Worm (Caenorhabditis elegans) whole organism, L3 larva: ENCODE measurements around the gene F22F7.7.

Experiments
- R02D3.7 ChIP-seq: fragments of 150-350 bp; optimal IDR thresholded peaks from 2 replicates; lab custom pipeline; 2014; ENCODE audit warnings: missing biosample characterization, missing genetic modification characterization
- ZK546.5 ChIP-seq: sonication (generic microtip); optimal IDR thresholded peaks from 2 replicates; lab custom pipeline; 2017; ENCODE audit warnings: missing biosample characterization, missing genetic modification characterization
- aly-2 ChIP-seq: fragments of 150-350 bp; optimal IDR thresholded peaks from 2 replicates; lab custom pipeline; 2014; ENCODE audit warnings: missing biosample characterization, missing genetic modification characterization
- ama-1 ChIP-seq: fragments of 150-350 bp; optimal IDR thresholded peaks from 2 replicates; lab custom pipeline; 2018
- ceh-16 ChIP-seq: sonication (generic microtip); optimal IDR thresholded peaks from 2 replicates; lab custom pipeline; 2017; ENCODE audit warnings: missing biosample characterization, missing genetic modification characterization
- ceh-82 ChIP-seq: fragments of 150-350 bp; optimal IDR thresholded peaks from 2 replicates; lab custom pipeline; 2014; ENCODE audit warnings: missing biosample characterization, missing genetic modification characterization
- nfya-1 ChIP-seq: sonication (generic microtip); optimal IDR thresholded peaks from 2 replicates; lab custom pipeline; 2017; ENCODE audit warnings: missing genetic modification characterization, mild to moderate bottlenecking, missing compliant biosample characterization, antibody characterized with exemption, moderate library complexity; ENCODE audit not compliant: insufficient read depth
- nhr-11 ChIP-seq: fragments of 150-350 bp; optimal IDR thresholded peaks from 2 replicates; lab custom pipeline; 2014; ENCODE audit warnings: missing biosample characterization, missing genetic modification characterization
- nhr-12 ChIP-seq: fragments of 150-350 bp; optimal IDR thresholded peaks from 2 replicates; lab custom pipeline; 2014; ENCODE audit warnings: missing biosample characterization, missing genetic modification characterization
- nhr-43 ChIP-seq: sonication (generic microtip); optimal IDR thresholded peaks from 2 replicates; lab custom pipeline; 2016; ENCODE audit warnings: mild to moderate bottlenecking, missing genetic modification characterization, missing compliant biosample characterization; ENCODE audit not compliant: poor library complexity, severe bottlenecking
- nhr-77 ChIP-seq: fragments of 150-350 bp; optimal IDR thresholded peaks from 2 replicates; lab custom pipeline; 2014; ENCODE audit warnings: missing biosample characterization, missing genetic modification characterization

DNA sequence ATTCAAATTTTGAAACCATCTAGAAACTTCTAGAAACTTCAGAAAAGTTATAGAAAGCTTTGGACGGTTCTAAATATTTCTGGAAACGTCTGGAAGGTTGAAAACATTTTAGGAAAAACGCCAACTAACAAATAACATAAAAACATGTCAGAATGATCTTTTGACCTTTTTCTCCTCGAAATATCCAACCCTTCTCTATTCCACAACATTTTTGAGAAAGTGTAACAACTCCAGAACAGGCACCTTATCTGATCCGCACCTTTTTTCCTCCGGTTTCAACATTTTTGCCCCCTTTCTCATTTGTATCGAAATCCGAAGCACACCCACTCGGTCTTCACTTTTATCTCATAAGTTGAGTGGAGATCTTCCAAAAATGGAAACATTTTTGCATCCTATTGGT is 29.5 kb downstream of the F22F7.7 start, which contains the start of gene F22F7.3:
- TF ChIP-seq nhr-11 (tag; lab: Kevin White, UChicago): no peak
- TF ChIP-seq nfya-1 (tag; lab: Kevin White, UChicago): no peak
- no peak for TF ChIP-seq ceh-82 (tag; lab: Kevin White, UChicago)
- no peak for TF ChIP-seq R02D3.7
- no peak for TF ChIP-seq nhr-43 (tag; lab: Kevin White, UChicago)
- TF ChIP-seq ama-1: no peak
- TF ChIP-seq ceh-16: no peak
- no peak for TF ChIP-seq nhr-77
- no peak for TF ChIP-seq ZK546.5 (tag; lab: Kevin White, UChicago)
- no peak for TF ChIP-seq aly-2
- no peak for TF ChIP-seq nhr-12 (tag; lab: Kevin White, UChicago)
